Worm (Caenorhabditis elegans) whole organism, young adult: ENCODE data around the gene skat-1.
A peak's percentile ranks its signal among the peaks of the same experiment; 100 is the strongest.

Experiments
- D2030.7 ChIP-seq: fragments of 200-800 bp; sonication (Bioruptor generic); IDR thresholded peaks from 2 replicates; pipeline ENCODE4 v1.3.6; 2022; ENCODE audit warnings: missing genetic modification reagents, missing genetic modification characterization, missing compliant biosample characterization
- F23B12.7 ChIP-seq: sonication (generic microtip); optimal IDR thresholded peaks from 2 replicates; lab custom pipeline; 2017; ENCODE audit warnings: missing genetic modification characterization, mild to moderate bottlenecking, missing compliant biosample characterization, antibody characterized with exemption, moderate library complexity; ENCODE audit not compliant: insufficient read depth
- F37B4.10 ChIP-seq: fragments of 200-800 bp; sonication (Bioruptor generic); IDR thresholded peaks from 2 replicates; pipeline ENCODE4 v1.3.6; 2022; ENCODE audit warnings: missing genetic modification characterization, missing compliant biosample characterization
- F49E8.2 ChIP-seq: sonication (generic microtip); optimal IDR thresholded peaks from 3 replicates; lab custom pipeline; 2017; ENCODE audit warnings: missing genetic modification characterization, mild to moderate bottlenecking, missing compliant biosample characterization, antibody characterized with exemption, moderate library complexity; ENCODE audit not compliant: insufficient read depth
- F57A8.1 ChIP-seq: fragments of 200-800 bp; sonication (Bioruptor generic); optimal IDR thresholded peaks from 2 replicates; lab custom pipeline; 2018; ENCODE audit warnings: mild to moderate bottlenecking, missing genetic modification characterization, moderate library complexity, missing compliant biosample characterization
- Y56A3A.18 ChIP-seq: fragments of 200-800 bp; sonication (Bioruptor generic); IDR thresholded peaks from 2 replicates; pipeline ENCODE4 v1.3.6; 2022; ENCODE audit warnings: missing genetic modification reagents, missing genetic modification characterization, missing compliant biosample characterization
- Y95B8A.8 ChIP-seq: fragments of 200-800 bp; sonication (Bioruptor generic); IDR thresholded peaks from 2 replicates; pipeline ENCODE4 v1.3.6; 2022; ENCODE audit warnings: missing genetic modification reagents, missing genetic modification characterization, missing compliant biosample characterization
- akir-1 ChIP-seq: fragments of 200-800 bp; sonication (Bioruptor generic); optimal IDR thresholded peaks from 2 replicates; lab custom pipeline; 2018; ENCODE audit warnings: mild to moderate bottlenecking, missing genetic modification characterization, moderate library complexity, missing compliant biosample characterization
- ama-1 ChIP-seq, 3 experiments: fragments of 150-350 bp in 1 of 3; sonication (generic microtip) in 2 of 3; optimal IDR thresholded peaks; 2 replicates each; lab custom pipeline; 2014 to 2018; ENCODE audit warnings: missing biosample characterization in 2 of 3, missing genetic modification characterization in 2 of 3, missing genetic modification reagents in 2 of 3
- aptf-2 ChIP-seq: fragments of 200-800 bp; sonication (Bioruptor generic); conservative IDR thresholded peaks from 2 replicates; pipeline ENCODE4 v1.3.6; 2022; ENCODE audit warnings: missing genetic modification reagents, missing genetic modification characterization, missing compliant biosample characterization
- athp-1 ChIP-seq: sonication (generic microtip); optimal IDR thresholded peaks from 2 replicates; lab custom pipeline; 2017; ENCODE audit warnings: mild to moderate bottlenecking, missing genetic modification characterization, missing compliant biosample characterization
- attf-5 ChIP-seq: fragments of 200-800 bp; sonication (Bioruptor generic); optimal IDR thresholded peaks from 2 replicates; lab custom pipeline; 2018; ENCODE audit warnings: mild to moderate bottlenecking, missing genetic modification characterization, missing compliant biosample characterization
- attf-6 ChIP-seq: fragments of 200-800 bp; sonication (Bioruptor generic); IDR thresholded peaks from 2 replicates; pipeline ENCODE4 v1.3.6; 2022; ENCODE audit warnings: missing genetic modification reagents, missing genetic modification characterization, missing compliant biosample characterization
- bed-1 ChIP-seq: fragments of 200-800 bp; sonication (Bioruptor generic); IDR thresholded peaks from 2 replicates; pipeline ENCODE4 v1.3.6; 2022; ENCODE audit warnings: missing genetic modification reagents, missing genetic modification characterization, missing compliant biosample characterization
- cebp-1 ChIP-seq, 2 experiments: fragments of 200-800 bp in 1 of 2; sonication (Bioruptor generic) in 1 of 2; sonication (generic microtip) in 1 of 2; IDR thresholded peaks in 1 of 2; optimal IDR thresholded peaks in 1 of 2; 2 replicates each; pipeline versions ENCODE4 v1.3.6 to Lab custom; 2017 to 2022; ENCODE audit warnings: missing compliant biosample characterization in 2 of 2, missing genetic modification characterization in 2 of 2, mild to moderate bottlenecking in 1 of 2, missing genetic modification reagents in 1 of 2, moderate library complexity in 1 of 2
- ceh-27 ChIP-seq: fragments of 200-800 bp; sonication (Bioruptor generic); optimal IDR thresholded peaks from 2 replicates; lab custom pipeline; 2018; ENCODE audit warnings: mild to moderate bottlenecking, missing genetic modification characterization, moderate library complexity, missing compliant biosample characterization
- die-1 ChIP-seq: sonication (generic microtip); optimal IDR thresholded peaks from 2 replicates; lab custom pipeline; 2016; ENCODE audit warnings: missing genotype, mild to moderate bottlenecking, missing genetic modification characterization, missing compliant biosample characterization
- dpff-1 ChIP-seq: sonication (generic microtip); optimal IDR thresholded peaks from 2 replicates; lab custom pipeline; 2017; ENCODE audit warnings: mild to moderate bottlenecking, missing genetic modification characterization, missing compliant biosample characterization
- dpl-1 ChIP-seq: fragments of 150-350 bp; optimal IDR thresholded peaks from 2 replicates; lab custom pipeline; 2014; ENCODE audit warnings: missing biosample characterization, missing genetic modification reagents, missing genetic modification characterization
- efl-1 ChIP-seq: fragments of 150-350 bp; optimal IDR thresholded peaks from 2 replicates; lab custom pipeline; 2014; ENCODE audit warnings: missing biosample characterization, missing genetic modification reagents, missing genetic modification characterization
- egl-18 ChIP-seq: fragments of 200-800 bp; sonication (Bioruptor generic); IDR thresholded peaks from 2 replicates; pipeline ENCODE4 v1.3.6; 2022; ENCODE audit warnings: missing genetic modification reagents, missing genetic modification characterization, missing compliant biosample characterization
- egl-44 ChIP-seq: fragments of 200-800 bp; sonication (Bioruptor generic); IDR thresholded peaks from 2 replicates; pipeline ENCODE4 v1.3.6; 2022; ENCODE audit warnings: missing genetic modification reagents, missing genetic modification characterization, missing compliant biosample characterization
- let-526 ChIP-seq: fragments of 200-800 bp; sonication (Bioruptor generic); IDR thresholded peaks from 2 replicates; pipeline ENCODE4 v1.3.6; 2022; ENCODE audit warnings: missing genetic modification reagents, missing genetic modification characterization, missing compliant biosample characterization
- let-607 ChIP-seq, 2 experiments: fragments of 200-800 bp in 1 of 2; sonication (Bioruptor generic) in 1 of 2; sonication (generic microtip) in 1 of 2; optimal IDR thresholded peaks; 2 replicates each; lab custom pipeline; 2016 to 2018; ENCODE audit warnings: mild to moderate bottlenecking in 2 of 2, missing compliant biosample characterization in 2 of 2, missing genetic modification characterization in 2 of 2, moderate library complexity in 2 of 2, missing genotype in 1 of 2
- lin-35 ChIP-seq, 3 experiments: fragments of 150-350 bp in 2 of 3; sonication (generic microtip) in 1 of 3; optimal IDR thresholded peaks; 2 replicates each; lab custom pipeline; 2014 to 2018; ENCODE audit warnings: missing biosample characterization in 3 of 3, missing genetic modification characterization in 3 of 3, missing genetic modification reagents in 3 of 3
- lsl-1 ChIP-seq: fragments of 200-800 bp; sonication (Bioruptor generic); optimal IDR thresholded peaks from 2 replicates; lab custom pipeline; 2018; ENCODE audit warnings: mild to moderate bottlenecking, missing genetic modification characterization, moderate library complexity, missing compliant biosample characterization
- madf-6 ChIP-seq: fragments of 200-800 bp; sonication (Bioruptor generic); IDR thresholded peaks from 2 replicates; pipeline ENCODE4 v1.3.6; 2022; ENCODE audit warnings: missing genetic modification reagents, missing genetic modification characterization, missing compliant biosample characterization
- madf-8 ChIP-seq: fragments of 200-800 bp; sonication (Bioruptor generic); conservative IDR thresholded peaks from 2 replicates; pipeline ENCODE4 v1.3.6; 2022; ENCODE audit warnings: missing genetic modification reagents, missing genetic modification characterization, missing compliant biosample characterization
- mcd-1 ChIP-seq: fragments of 200-800 bp; sonication (Bioruptor generic); IDR thresholded peaks from 2 replicates; pipeline ENCODE4 v1.3.6; 2022; ENCODE audit warnings: missing genetic modification reagents, missing genetic modification characterization, missing compliant biosample characterization
- nfyb-1 ChIP-seq: fragments of 200-800 bp; sonication (Bioruptor generic); IDR thresholded peaks from 2 replicates; pipeline ENCODE4 v1.3.6; 2022; ENCODE audit warnings: missing genetic modification reagents, missing genetic modification characterization, missing compliant biosample characterization
- nhr-120 ChIP-seq: fragments of 200-800 bp; sonication (Bioruptor generic); IDR thresholded peaks from 2 replicates; pipeline ENCODE4 v1.3.6; 2022; ENCODE audit warnings: missing genetic modification characterization, missing compliant biosample characterization
- rcor-1 ChIP-seq: fragments of 200-800 bp; sonication (Bioruptor generic); IDR thresholded peaks from 2 replicates; pipeline ENCODE4 v1.3.6; 2022; ENCODE audit warnings: missing genetic modification reagents, missing genetic modification characterization, missing compliant biosample characterization
- rpc-1 ChIP-seq, 2 experiments: fragments of 150-350 bp in 1 of 2; sonication (generic microtip) in 1 of 2; optimal IDR thresholded peaks; 2 replicates each; lab custom pipeline; 2014 to 2018; ENCODE audit warnings: missing biosample characterization in 1 of 2, missing genetic modification characterization in 1 of 2, missing genetic modification reagents in 1 of 2, missing genotype in 1 of 2
- snpc-1.1 ChIP-seq: sonication (generic microtip); optimal IDR thresholded peaks from 2 replicates; lab custom pipeline; 2017; ENCODE audit warnings: missing genetic modification characterization, mild to moderate bottlenecking, missing compliant biosample characterization, antibody characterized with exemption, moderate library complexity, missing genotype, missing genetic modification reagents; ENCODE audit not compliant: insufficient read depth
- snpc-1.3 ChIP-seq: sonication (generic microtip); optimal IDR thresholded peaks from 2 replicates; lab custom pipeline; 2017; ENCODE audit warnings: missing genetic modification characterization, mild to moderate bottlenecking, missing compliant biosample characterization, antibody characterized with exemption, moderate library complexity, missing genotype, missing genetic modification reagents; ENCODE audit not compliant: insufficient read depth
- snpc-3.4 ChIP-seq: sonication (generic microtip); optimal IDR thresholded peaks from 2 replicates; lab custom pipeline; 2017; ENCODE audit warnings: missing genetic modification characterization, mild to moderate bottlenecking, missing compliant biosample characterization, antibody characterized with exemption, moderate library complexity, missing genotype, missing genetic modification reagents
- snpc-4 ChIP-seq, 5 experiments: fragments of 150-350 bp in 1 of 5; sonication (generic microtip) in 4 of 5; optimal IDR thresholded peaks; 2 replicates each; lab custom pipeline; 2014 to 2018; ENCODE audit warnings: missing genetic modification characterization in 5 of 5, missing biosample characterization in 3 of 5, antibody characterized with exemption in 2 of 5, mild to moderate bottlenecking in 2 of 5, missing compliant biosample characterization in 2 of 5, missing genotype in 2 of 5, moderate library complexity in 2 of 5, missing genetic modification reagents in 1 of 5
- sptf-2 ChIP-seq: fragments of 200-800 bp; sonication (Bioruptor generic); optimal IDR thresholded peaks from 2 replicates; lab custom pipeline; 2018; ENCODE audit warnings: mild to moderate bottlenecking, missing genetic modification characterization, missing compliant biosample characterization
- tbp1 ChIP-seq: fragments of 200-800 bp; sonication (Bioruptor generic); optimal IDR thresholded peaks from 2 replicates; lab custom pipeline; 2018; ENCODE audit warnings: mild to moderate bottlenecking, missing genetic modification characterization, missing compliant biosample characterization
- xnd-1 ChIP-seq: sonication (generic microtip); optimal IDR thresholded peaks from 2 replicates; lab custom pipeline; 2016; ENCODE audit warnings: missing genotype, missing genetic modification reagents, missing genetic modification characterization, missing compliant biosample characterization
- zfh-2 ChIP-seq: fragments of 200-800 bp; sonication (Bioruptor generic); conservative IDR thresholded peaks from 2 replicates; pipeline ENCODE4 v1.3.6; 2022; ENCODE audit warnings: missing genetic modification reagents, missing genetic modification characterization, missing compliant biosample characterization
- ztf-18 ChIP-seq: sonication (generic microtip); optimal IDR thresholded peaks from 2 replicates; lab custom pipeline; 2016; ENCODE audit warnings: missing genotype, mild to moderate bottlenecking, missing genetic modification characterization, missing compliant biosample characterization

The skat-1 gene

ce11 chrIII:8960664-8961063 is 35.9 kb downstream of the skat-1 start, which contains the start of gene ZK643.6:
Gene ZK643.6, minus strand, starts transcription at chrIII:8960764.
- TF ChIP-seq F49E8.2 (tag; lab: Kevin White, UChicago) (no peak), zfh-2 (GFP tag; lab: Robert Waterston, UW) (no peak), bed-1 (GFP tag; lab: Robert Waterston, UW) (no peak), lsl-1 (GFP tag; lab: Kevin White, UChicago) (no peak), nhr-120 (GFP tag; lab: Robert Waterston, UW) (no peak), aptf-2 (GFP tag; lab: Robert Waterston, UW) (no peak), dpff-1 (tag; lab: Kevin White, UChicago) (no peak), let-526 (no peak), F57A8.1 (GFP tag; lab: Kevin White, UChicago) (no peak), Y56A3A.18 (no peak), xnd-1 (tag; lab: Kevin White, UChicago) (no peak), snpc-3.4 (tag; lab: Kevin White, UChicago) (no peak), F23B12.7 (tag; lab: Kevin White, UChicago) (no peak), rpc-1 (optimal IDR thresholded peaks at IDR 0.05; lab: Kevin White, UChicago) (no peak), rpc-1 (tag; optimal IDR thresholded peaks at IDR 0.05; lab: Kevin White, UChicago) (no peak), akir-1 (GFP tag; lab: Kevin White, UChicago) (no peak)

- TF ChIP-seq F57A8.1 (GFP tag; lab: Kevin White, UChicago): no peak
- no peak for TF ChIP-seq ama-1 (optimal IDR thresholded peaks at IDR 0.05; lab: Kevin White, UChicago)
- peak in 1 of 2 experiments; percentile 64 for TF ChIP-seq ama-1 (GFP tag; optimal IDR thresholded peaks at IDR 0.05; lab: Kevin White, UChicago)
- TF ChIP-seq snpc-3.4 (tag; lab: Kevin White, UChicago): peak; percentile 57
- TF ChIP-seq let-607 (tag; optimal IDR thresholded peaks at IDR 0.05; lab: Kevin White, UChicago): no peak
- TF ChIP-seq madf-6 (GFP tag; lab: Robert Waterston, UW): peak; percentile 70
- no peak for TF ChIP-seq sptf-2 (GFP tag; lab: Kevin White, UChicago)
- 0 out of 2 replicates have a peak, but pooled peaks have one; percentile 11 for TF ChIP-seq nfyb-1 (GFP tag; lab: Robert Waterston, UW)
- peak; percentile 22 for TF ChIP-seq ceh-27 (GFP tag; lab: Kevin White, UChicago)
- peak; percentile 45; the same call in 1 of the 2 replicates for TF ChIP-seq D2030.7 (GFP tag; lab: Robert Waterston, UW)
- peak; percentile 36 for TF ChIP-seq F23B12.7 (tag; lab: Kevin White, UChicago)
- TF ChIP-seq cebp-1 (GFP tag; IDR thresholded peaks at IDR 0.05; lab: Robert Waterston, UW): no peak
- TF ChIP-seq cebp-1 (tag; optimal IDR thresholded peaks at IDR 0.05; lab: Kevin White, UChicago): peak; percentile 63
- no peak for TF ChIP-seq attf-6 (GFP tag; lab: Robert Waterston, UW)
- TF ChIP-seq egl-44: no peak
- TF ChIP-seq egl-18 (GFP tag; lab: Robert Waterston, UW): no peak
- peak; percentile 74 for TF ChIP-seq athp-1 (tag; lab: Kevin White, UChicago)
- peak in 1 of 3 experiments; percentile 76 for TF ChIP-seq lin-35 (GFP tag; optimal IDR thresholded peaks at IDR 0.05; lab: Kevin White, UChicago)
- peak; percentile 36 for TF ChIP-seq tbp1 (GFP tag; lab: Kevin White, UChicago)
- TF ChIP-seq snpc-1.3 (tag; lab: Kevin White, UChicago): peak; percentile 71
- no peak for TF ChIP-seq Y95B8A.8 (GFP tag; lab: Robert Waterston, UW)
- peak; percentile 74 for TF ChIP-seq lsl-1 (GFP tag; lab: Kevin White, UChicago)
- TF ChIP-seq mcd-1: peak; percentile 15; the same call in 1 of the 2 replicates
- TF ChIP-seq xnd-1 (tag; lab: Kevin White, UChicago): no peak
- peak; percentile 8 for TF ChIP-seq snpc-4 (GFP tag; optimal IDR thresholded peaks at IDR 0.05; lab: Kevin White, UChicago)
- TF ChIP-seq snpc-4 (tag; optimal IDR thresholded peaks at IDR 0.05; lab: Kevin White, UChicago): peak in 1 of 4 experiments; percentile 5
- peak; percentile 26 for TF ChIP-seq snpc-1.1
- TF ChIP-seq die-1 (tag; lab: Kevin White, UChicago): no peak
- 0 out of 2 replicates have a peak, but pooled peaks have one; percentile 15 for TF ChIP-seq rcor-1
- TF ChIP-seq F37B4.10 (GFP tag; lab: Robert Waterston, UW): no peak
- peak; percentile 51 for TF ChIP-seq madf-8 (GFP tag; lab: Robert Waterston, UW)
- TF ChIP-seq attf-5: peak; percentile 19
- peak; percentile 23 for TF ChIP-seq ztf-18 (tag; lab: Kevin White, UChicago)
- peak; percentile 63 for TF ChIP-seq dpl-1
- peak; percentile 82 for TF ChIP-seq efl-1
Measured at ce11 chrIII:8956146-8956646, 40.4 kb downstream of the skat-1 start, which contains the start of the genes ZK643.5 and ZK643.2. Gene ZK643.5, minus strand, starts transcription at chrIII:8956196. Gene ZK643.2, plus strand, starts transcription at chrIII:8956540.
